Fruit fly (Drosophila melanogaster) whole organism, embryonic: ENCODE measurements around the gene CG33124.
A peak's percentile ranks its signal among the peaks of the same experiment; 100 is the strongest.

ENCODE experiments used
- ATbp ChIP-seq: fragments of 200-800 bp; sonication (Bioruptor generic); optimal IDR thresholded peaks from 2 replicates; lab custom pipeline; 2017; ENCODE audit warnings: missing biosample characterization, mild to moderate bottlenecking, missing genetic modification characterization, missing genetic modification reagents
- Bdp1 ChIP-seq: fragments of 200-800 bp; sonication (Bioruptor generic); optimal IDR thresholded peaks from 3 replicates; lab custom pipeline; 2016; ENCODE audit warnings: missing biosample characterization, missing genetic modification characterization
- CG10565 ChIP-seq: fragments of 200-800 bp; sonication (Bioruptor generic); optimal IDR thresholded peaks from 3 replicates; lab custom pipeline; 2016; ENCODE audit warnings: missing biosample characterization, mild to moderate bottlenecking, missing genetic modification characterization
- CG1233 ChIP-seq: fragments of 200-800 bp; sonication (Bioruptor generic); optimal IDR thresholded peaks from 4 replicates; lab custom pipeline; 2018; ENCODE audit warnings: missing biosample characterization, mild to moderate bottlenecking, missing genetic modification characterization
- CG12769 ChIP-seq: fragments of 200-800 bp; sonication (Bioruptor generic); optimal IDR thresholded peaks from 2 replicates; lab custom pipeline; 2019; ENCODE audit warnings: missing biosample characterization, mild to moderate bottlenecking, missing genetic modification characterization, moderate library complexity
- CG17328 ChIP-seq: fragments of 200-800 bp; sonication (Bioruptor generic); IDR thresholded peaks from 2 replicates; pipeline ENCODE4 v1.3.6; 2022; ENCODE audit warnings: missing biosample characterization, missing genetic modification characterization
- CG17612 ChIP-seq: fragments of 200-800 bp; sonication (Bioruptor generic); IDR thresholded peaks from 2 replicates; pipeline ENCODE4 v1.3.6; 2022; ENCODE audit warnings: missing biosample characterization, missing genetic modification characterization
- CG17829 ChIP-seq: fragments of 200-800 bp; optimal IDR thresholded peaks from 2 replicates; lab custom pipeline; 2019; ENCODE audit warnings: missing biosample characterization, mild to moderate bottlenecking, missing genetic modification characterization, moderate library complexity
- CG18262 ChIP-seq: fragments of 200-800 bp; optimal IDR thresholded peaks from 3 replicates; lab custom pipeline; 2019; ENCODE audit warnings: missing biosample characterization, mild to moderate bottlenecking, missing genetic modification characterization, moderate library complexity
- CG18476 ChIP-seq: fragments of 200-800 bp; sonication (Bioruptor generic); optimal IDR thresholded peaks from 2 replicates; lab custom pipeline; 2016; ENCODE audit warnings: missing biosample characterization, mild to moderate bottlenecking, missing genetic modification characterization
- CG2116 ChIP-seq: fragments of 200-800 bp; sonication (Bioruptor generic); optimal IDR thresholded peaks from 3 replicates; lab custom pipeline; 2018; ENCODE audit warnings: missing biosample characterization, mild to moderate bottlenecking, missing genetic modification characterization
- CG30431 ChIP-seq: fragments of 200-800 bp; sonication (Bioruptor generic); optimal IDR thresholded peaks from 2 replicates; lab custom pipeline; 2017; ENCODE audit warnings: missing biosample characterization, missing genetic modification characterization
- CG3065 ChIP-seq: fragments of 200-800 bp; sonication (Bioruptor generic); optimal IDR thresholded peaks from 2 replicates; lab custom pipeline; 2016; ENCODE audit warnings: missing biosample characterization, missing genetic modification characterization
- CG34376 ChIP-seq: fragments of 200-800 bp; sonication (Bioruptor generic); optimal IDR thresholded peaks from 2 replicates; lab custom pipeline; 2018; ENCODE audit warnings: missing biosample characterization, mild to moderate bottlenecking, missing genetic modification characterization
- CG3995 ChIP-seq: fragments of 200-800 bp; sonication (Bioruptor generic); optimal IDR thresholded peaks from 3 replicates; lab custom pipeline; 2016; ENCODE audit warnings: missing biosample characterization, missing genetic modification characterization
- Chrac-16 ChIP-seq: fragments of 200-800 bp; sonication (Bioruptor generic); optimal IDR thresholded peaks from 3 replicates; lab custom pipeline; 2016; ENCODE audit warnings: missing biosample characterization, missing genetic modification characterization
- D ChIP-seq, 2 experiments: fragments of 200-800 bp in 1 of 2; fragments of >200 bp in 1 of 2; sonication (Bioruptor generic) in 1 of 2; optimal IDR thresholded peaks; 2 replicates in 1 of 2; 3 replicates in 1 of 2; lab custom pipeline; 2017; ENCODE audit warnings: mild to moderate bottlenecking in 1 of 2, missing biosample characterization in 1 of 2, missing genetic modification characterization in 1 of 2, missing genetic modification reagents in 1 of 2
- Dek ChIP-seq: fragments of 200-800 bp; sonication (Bioruptor generic); optimal IDR thresholded peaks from 3 replicates; lab custom pipeline; 2019; ENCODE audit warnings: missing biosample characterization, mild to moderate bottlenecking, missing genetic modification characterization, moderate library complexity
- Dp ChIP-seq: fragments of 200-800 bp; sonication (Bioruptor generic); optimal IDR thresholded peaks from 2 replicates; lab custom pipeline; 2018; ENCODE audit warnings: missing biosample characterization, mild to moderate bottlenecking, missing genetic modification characterization, moderate library complexity
- Dref ChIP-seq: fragments of 200-800 bp; sonication (Bioruptor generic); IDR thresholded peaks from 2 replicates; pipeline ENCODE4 v1.3.6; 2022; ENCODE audit warnings: missing biosample characterization, missing genetic modification characterization
- Eip74EF ChIP-seq, 2 experiments: fragments of 200-800 bp in 1 of 2; fragments of >200 bp in 1 of 2; sonication (Bioruptor generic) in 1 of 2; optimal IDR thresholded peaks; 2 replicates each; lab custom pipeline; 2017 to 2019; ENCODE audit warnings: missing biosample characterization in 2 of 2, missing genetic modification characterization in 2 of 2, mild to moderate bottlenecking in 1 of 2, moderate library complexity in 1 of 2
- Elba2 ChIP-seq: fragments of 200-800 bp; sonication (Bioruptor generic); optimal IDR thresholded peaks from 3 replicates; lab custom pipeline; 2016; ENCODE audit warnings: missing biosample characterization, missing genetic modification characterization
- Fer1 ChIP-seq: fragments of 200-800 bp; sonication (Bioruptor generic); optimal IDR thresholded peaks from 2 replicates; lab custom pipeline; 2017; ENCODE audit warnings: missing biosample characterization, mild to moderate bottlenecking, missing genetic modification characterization
- Fer2 ChIP-seq: fragments of 200-800 bp; sonication (Bioruptor generic); optimal IDR thresholded peaks from 2 replicates; lab custom pipeline; 2018; ENCODE audit warnings: missing biosample characterization, mild to moderate bottlenecking, missing genetic modification characterization, moderate library complexity
- HLH4C ChIP-seq: fragments of 200-800 bp; sonication (Bioruptor generic); IDR thresholded peaks from 3 replicates; pipeline ENCODE4 v1.3.6; 2022; ENCODE audit warnings: missing biosample characterization, missing genetic modification characterization; ENCODE audit not compliant: partially characterized antibody
- Hand ChIP-seq: fragments of 200-800 bp; sonication (Bioruptor generic); optimal IDR thresholded peaks from 2 replicates; lab custom pipeline; 2017; ENCODE audit warnings: mild to moderate bottlenecking, missing biosample characterization, missing genetic modification reagents, missing genetic modification characterization
- MBD-R2 ChIP-seq: fragments of 200-800 bp; sonication (Bioruptor generic); IDR thresholded peaks from 2 replicates; pipeline ENCODE4 v1.3.6; 2022; ENCODE audit warnings: missing biosample characterization, missing genetic modification characterization
- Nf-YB ChIP-seq: fragments of 200-800 bp; sonication (Bioruptor generic); optimal IDR thresholded peaks from 3 replicates; lab custom pipeline; 2019; ENCODE audit warnings: missing biosample characterization, mild to moderate bottlenecking, missing genetic modification characterization, moderate library complexity
- Nf-YC ChIP-seq: fragments of 200-800 bp; optimal IDR thresholded peaks from 3 replicates; lab custom pipeline; 2019; ENCODE audit warnings: missing biosample characterization, mild to moderate bottlenecking, missing genetic modification characterization, moderate library complexity
- Opbp ChIP-seq: fragments of 200-800 bp; sonication (Bioruptor generic); IDR thresholded peaks from 3 replicates; pipeline ENCODE4 v1.3.6; 2022; ENCODE audit warnings: missing biosample characterization, missing genetic modification characterization; ENCODE audit not compliant: partially characterized antibody
- PHDP ChIP-seq: fragments of 200-800 bp; sonication (Bioruptor generic); optimal IDR thresholded peaks from 3 replicates; lab custom pipeline; 2018; ENCODE audit warnings: missing biosample characterization, mild to moderate bottlenecking, missing genetic modification characterization, moderate library complexity
- Sin3A ChIP-seq: fragments of >200 bp; optimal IDR thresholded peaks from 2 replicates; lab custom pipeline; 2018
- YL-1 ChIP-seq: fragments of 200-800 bp; sonication (Bioruptor generic); optimal IDR thresholded peaks from 3 replicates; lab custom pipeline; 2017; ENCODE audit warnings: missing biosample characterization, mild to moderate bottlenecking, missing genetic modification characterization
- cato ChIP-seq: fragments of 200-800 bp; sonication (Bioruptor generic); optimal IDR thresholded peaks from 2 replicates; lab custom pipeline; 2016; ENCODE audit warnings: missing biosample characterization, missing genetic modification characterization, borderline replicate concordance
- chm ChIP-seq: fragments of 200-800 bp; sonication (Bioruptor generic); IDR thresholded peaks from 2 replicates; pipeline ENCODE4 v1.3.6; 2022; ENCODE audit warnings: missing biosample characterization, missing genetic modification characterization
- dmrt99B ChIP-seq: fragments of 200-800 bp; sonication (Bioruptor generic); optimal IDR thresholded peaks from 2 replicates; lab custom pipeline; 2018; ENCODE audit warnings: missing biosample characterization, mild to moderate bottlenecking, missing genetic modification characterization, moderate library complexity
- fd96Cb ChIP-seq: fragments of 200-800 bp; sonication (Bioruptor generic); optimal IDR thresholded peaks from 2 replicates; lab custom pipeline; 2018; ENCODE audit warnings: missing biosample characterization, mild to moderate bottlenecking, missing genetic modification characterization, moderate library complexity
- kay ChIP-seq: fragments of 200-800 bp; sonication (Bioruptor generic); optimal IDR thresholded peaks from 2 replicates; lab custom pipeline; 2016; ENCODE audit warnings: missing biosample characterization, missing genetic modification characterization
- kni ChIP-seq: fragments of 200-800 bp; sonication (Bioruptor generic); optimal IDR thresholded peaks from 3 replicates; lab custom pipeline; 2017; ENCODE audit warnings: mild to moderate bottlenecking, missing biosample characterization, missing genetic modification reagents, missing genetic modification characterization
- lab ChIP-seq: fragments of 200-800 bp; sonication (Bioruptor generic); optimal IDR thresholded peaks from 3 replicates; lab custom pipeline; 2017; ENCODE audit warnings: missing biosample characterization, missing genetic modification characterization, mild to moderate bottlenecking, moderate library complexity, missing genetic modification reagents
- pan ChIP-seq, 4 experiments: fragments of >200 bp in 3 of 4; fragments of 200-800 bp in 1 of 4; sonication (Bioruptor generic) in 1 of 4; optimal IDR thresholded peaks in 3 of 4; IDR thresholded peaks in 1 of 4; 2 replicates each; pipeline versions ENCODE4 v1.3.6 to Lab custom; 2017 to 2022; ENCODE audit warnings: missing biosample characterization in 2 of 4, missing genetic modification characterization in 2 of 4, mixed read lengths in 1 of 4
- shn ChIP-seq: fragments of 200-800 bp; sonication (Bioruptor generic); optimal IDR thresholded peaks from 3 replicates; lab custom pipeline; 2016; ENCODE audit warnings: missing biosample characterization, missing genetic modification characterization
- sim ChIP-seq: fragments of 200-800 bp; sonication (Bioruptor generic); IDR thresholded peaks from 2 replicates; pipeline ENCODE4 v1.3.6; 2022; ENCODE audit warnings: missing biosample characterization, missing genetic modification characterization
- slou ChIP-seq: fragments of 200-800 bp; sonication (Bioruptor generic); optimal IDR thresholded peaks from 3 replicates; lab custom pipeline; 2016; ENCODE audit warnings: missing biosample characterization, missing genetic modification characterization
- slp2 ChIP-seq: fragments of 200-800 bp; sonication (Bioruptor generic); optimal IDR thresholded peaks from 2 replicates; lab custom pipeline; 2016; ENCODE audit warnings: missing biosample characterization, missing genetic modification characterization
- sna ChIP-seq: fragments of 200-800 bp; sonication (Bioruptor generic); IDR thresholded peaks from 2 replicates; pipeline ENCODE4 v1.3.6; 2022; ENCODE audit warnings: missing biosample characterization, missing genetic modification characterization; ENCODE audit not compliant: partially characterized antibody
- tin ChIP-seq: fragments of 200-800 bp; sonication (Bioruptor generic); optimal IDR thresholded peaks from 3 replicates; lab custom pipeline; 2016; ENCODE audit warnings: missing biosample characterization, missing genetic modification characterization
- tna ChIP-seq: fragments of 200-800 bp; sonication (Bioruptor generic); IDR thresholded peaks from 2 replicates; pipeline ENCODE4 v1.3.6; 2022; ENCODE audit warnings: missing biosample characterization, missing genetic modification characterization; ENCODE audit not compliant: partially characterized antibody
- trem ChIP-seq: fragments of 200-800 bp; optimal IDR thresholded peaks from 3 replicates; lab custom pipeline; 2019; ENCODE audit warnings: missing biosample characterization, mild to moderate bottlenecking, missing genetic modification characterization, moderate library complexity

Gene CG33124

DNA sequence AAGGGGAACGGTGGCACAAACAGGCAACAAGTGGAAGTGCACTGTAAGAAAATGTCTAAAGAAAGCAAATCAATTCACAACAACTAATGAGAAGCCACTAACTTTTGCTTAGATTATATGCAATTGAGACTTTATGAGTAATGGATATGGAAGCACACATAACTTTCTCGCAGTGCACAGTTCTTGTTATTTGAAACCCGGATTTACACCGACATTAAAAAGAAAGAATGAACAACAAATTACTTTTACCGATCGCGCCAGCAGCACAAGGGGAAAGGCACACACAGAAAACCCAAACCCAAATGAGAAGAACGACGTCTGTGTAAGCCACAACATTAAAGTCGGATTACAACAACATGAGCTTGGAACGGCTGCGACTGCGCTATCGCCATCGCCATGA lies 19.8 kb downstream of the CG33124 start:
- TF ChIP-seq CG3995 (GFP tag; lab: Kevin White, UChicago) (no peak), Hand (GFP tag; lab: Kevin White, UChicago) (no peak), Fer1 (GFP tag; lab: Kevin White, UChicago) (no peak), CG2116 (peak; percentile 21), Dek (tag; lab: Kevin White, UChicago) (no peak), shn (GFP tag; lab: Kevin White, UChicago) (peak; percentile 52), Opbp (GFP tag; lab: Robert Waterston, UW) (no peak), CG17612 (GFP tag; lab: Robert Waterston, UW) (no peak), ATbp (GFP tag; lab: Kevin White, UChicago) (peak; percentile 62), chm (GFP tag; lab: Robert Waterston, UW) (peak; percentile 83; the same call in 1 of the 2 replicates), tin (GFP tag; lab: Kevin White, UChicago) (peak; percentile 84), Fer2 (no peak), dmrt99B (tag; lab: Kevin White, UChicago) (peak; percentile 56), tna (GFP tag; lab: Robert Waterston, UW) (no peak), PHDP (tag; lab: Kevin White, UChicago) (peak; percentile 36), CG3065 (GFP tag; lab: Kevin White, UChicago) (peak; percentile 62), pan (optimal IDR thresholded peaks at IDR 0.05; lab: Kevin White, UChicago) (no peak), pan (GFP tag; optimal IDR thresholded peaks at IDR 0.05 in 1 of 2, IDR thresholded peaks at IDR 0.05 in 1 of 2) (peak in 1 of 2 experiments; percentile 62), MBD-R2 (no peak), CG34376 (no peak), Elba2 (GFP tag; lab: Kevin White, UChicago) (no peak), CG17328 (GFP tag; lab: Robert Waterston, UW) (peak; percentile 85), fd96Cb (tag; lab: Kevin White, UChicago) (peak; percentile 76), Nf-YB (GFP tag; lab: Kevin White, UChicago) (peak; percentile 36), kni (peak; percentile 68), CG12769 (tag; lab: Kevin White, UChicago) (no peak), CG30431 (GFP tag; lab: Kevin White, UChicago) (peak; percentile 82), kay (GFP tag; lab: Kevin White, UChicago) (peak; percentile 25), Chrac-16 (peak; percentile 79), slp2 (peak; percentile 59), CG17829 (tag; lab: Kevin White, UChicago) (peak; percentile 88), trem (tag; lab: Kevin White, UChicago) (peak; percentile 75), slou (GFP tag; lab: Kevin White, UChicago) (no peak), Bdp1 (GFP tag; lab: Kevin White, UChicago) (peak; percentile 49), Eip74EF (GFP tag; optimal IDR thresholded peaks at IDR 0.05; lab: Kevin White, UChicago) (peak in 1 of 2 experiments; percentile 25), Dref (GFP tag; lab: Robert Waterston, UW) (no peak), Dp (no peak), CG18476 (GFP tag; lab: Kevin White, UChicago) (peak; percentile 40), YL-1 (GFP tag; lab: Kevin White, UChicago) (no peak), D (optimal IDR thresholded peaks at IDR 0.05; lab: Kevin White, UChicago) (no peak), D (GFP tag; optimal IDR thresholded peaks at IDR 0.05; lab: Kevin White, UChicago) (peak; percentile 87), Nf-YC (tag; lab: Kevin White, UChicago) (no peak), sna (no peak), cato (GFP tag; lab: Kevin White, UChicago) (peak; percentile 24), CG1233 (GFP tag; lab: Kevin White, UChicago) (peak; percentile 50), CG10565 (no peak), sim (GFP tag; lab: Robert Waterston, UW) (peak; percentile 78), Sin3A (lab: Kevin White, UChicago) (no peak), lab (peak; percentile 19), CG18262 (tag; lab: Kevin White, UChicago) (peak; percentile 90), HLH4C (no peak)
